Fruit fly (Drosophila melanogaster) whole organism, embryonic: Measurements from ENCODE around the gene Dr.
A peak's percentile ranks its signal among the peaks of the same experiment; 100 is the strongest.

ENCODE experiments used
- Atf-2 ChIP-seq: fragments of 200-800 bp; sonication (Bioruptor generic); optimal IDR thresholded peaks from 2 replicates; lab custom pipeline; 2016; ENCODE audit warnings: missing biosample characterization, missing genetic modification characterization
- Bteb2 ChIP-seq: fragments of 200-800 bp; sonication (Bioruptor generic); optimal IDR thresholded peaks from 2 replicates; lab custom pipeline; 2016; ENCODE audit warnings: missing biosample characterization, missing genetic modification characterization
- CG13123 ChIP-seq: fragments of 200-800 bp; sonication (Bioruptor generic); optimal IDR thresholded peaks from 2 replicates; lab custom pipeline; 2016; ENCODE audit warnings: missing biosample characterization, missing genetic modification characterization
- CG13296 ChIP-seq: fragments of 200-800 bp; sonication (Bioruptor generic); optimal IDR thresholded peaks from 3 replicates; lab custom pipeline; 2018; ENCODE audit warnings: missing biosample characterization, mild to moderate bottlenecking, missing genetic modification characterization
- CG14860 ChIP-seq: fragments of 200-800 bp; sonication (Bioruptor generic); IDR thresholded peaks from 3 replicates; pipeline ENCODE4 v1.3.6; 2022; ENCODE audit warnings: missing biosample characterization, missing genetic modification characterization; ENCODE audit not compliant: partially characterized antibody
- CG15479 ChIP-seq: fragments of 200-800 bp; sonication (Bioruptor generic); optimal IDR thresholded peaks from 3 replicates; lab custom pipeline; 2019; ENCODE audit warnings: missing biosample characterization, mild to moderate bottlenecking, missing genetic modification characterization, moderate library complexity
- CG2116 ChIP-seq: fragments of 200-800 bp; sonication (Bioruptor generic); optimal IDR thresholded peaks from 3 replicates; lab custom pipeline; 2018; ENCODE audit warnings: missing biosample characterization, mild to moderate bottlenecking, missing genetic modification characterization
- CG32767 ChIP-seq: fragments of 200-800 bp; sonication (Bioruptor generic); IDR thresholded peaks from 2 replicates; pipeline ENCODE4 v1.3.6; 2022; ENCODE audit warnings: missing biosample characterization, missing genetic modification characterization
- CG32772 ChIP-seq: fragments of 200-800 bp; sonication (Bioruptor generic); IDR thresholded peaks from 2 replicates; pipeline ENCODE4 v1.3.6; 2022; ENCODE audit warnings: missing biosample characterization, missing genetic modification characterization
- CG33213 ChIP-seq: fragments of 200-800 bp; sonication (Bioruptor generic); optimal IDR thresholded peaks from 3 replicates; lab custom pipeline; 2016; ENCODE audit warnings: missing biosample characterization, missing genetic modification characterization
- CG4707 ChIP-seq: fragments of 200-800 bp; sonication (Bioruptor generic); optimal IDR thresholded peaks from 2 replicates; lab custom pipeline; 2018; ENCODE audit warnings: missing biosample characterization, mild to moderate bottlenecking, missing genetic modification characterization, moderate library complexity
- CG6854 ChIP-seq: fragments of 200-800 bp; sonication (Bioruptor generic); optimal IDR thresholded peaks from 3 replicates; lab custom pipeline; 2017; ENCODE audit warnings: missing biosample characterization, mild to moderate bottlenecking, missing genetic modification characterization
- CG9215 ChIP-seq: fragments of 200-800 bp; sonication (Bioruptor generic); IDR thresholded peaks from 2 replicates; pipeline ENCODE4 v1.3.6; 2022; ENCODE audit warnings: missing biosample characterization, missing genetic modification characterization
- D ChIP-seq, 2 experiments: fragments of 200-800 bp in 1 of 2; fragments of >200 bp in 1 of 2; sonication (Bioruptor generic) in 1 of 2; optimal IDR thresholded peaks; 2 replicates in 1 of 2; 3 replicates in 1 of 2; lab custom pipeline; 2017; ENCODE audit warnings: mild to moderate bottlenecking in 1 of 2, missing biosample characterization in 1 of 2, missing genetic modification characterization in 1 of 2, missing genetic modification reagents in 1 of 2
- Elba2 ChIP-seq: fragments of 200-800 bp; sonication (Bioruptor generic); optimal IDR thresholded peaks from 3 replicates; lab custom pipeline; 2016; ENCODE audit warnings: missing biosample characterization, missing genetic modification characterization
- HLH3B ChIP-seq: fragments of 200-800 bp; sonication (Bioruptor generic); IDR thresholded peaks from 2 replicates; pipeline ENCODE4 v1.3.6; 2022; ENCODE audit warnings: missing biosample characterization, missing genetic modification characterization
- HLH54F ChIP-seq: fragments of 200-800 bp; sonication (Bioruptor generic); optimal IDR thresholded peaks from 3 replicates; lab custom pipeline; 2016; ENCODE audit warnings: missing biosample characterization, missing genetic modification characterization
- Hmx ChIP-seq: fragments of 200-800 bp; sonication (Bioruptor generic); optimal IDR thresholded peaks from 2 replicates; lab custom pipeline; 2016; ENCODE audit warnings: missing biosample characterization, missing genetic modification characterization
- Mrtf ChIP-seq: fragments of 200-800 bp; sonication (Bioruptor generic); IDR thresholded peaks from 3 replicates; pipeline ENCODE4 v1.3.6; 2022; ENCODE audit warnings: missing biosample characterization, missing genetic modification characterization
- Myb ChIP-seq: fragments of 200-800 bp; sonication (Bioruptor generic); optimal IDR thresholded peaks from 2 replicates; lab custom pipeline; 2016; ENCODE audit warnings: missing biosample characterization, missing genetic modification characterization
- abd-A ChIP-seq: fragments of 200-800 bp; sonication (Bioruptor generic); optimal IDR thresholded peaks from 3 replicates; lab custom pipeline; 2019; ENCODE audit warnings: missing biosample characterization, mild to moderate bottlenecking, missing genetic modification characterization, moderate library complexity
- ap ChIP-seq: fragments of 200-800 bp; sonication (Bioruptor generic); IDR thresholded peaks from 2 replicates; pipeline ENCODE4 v1.3.6; 2022; ENCODE audit warnings: missing biosample characterization, missing genetic modification characterization
- croc ChIP-seq: fragments of 200-800 bp; sonication (Bioruptor generic); conservative IDR thresholded peaks from 3 replicates; pipeline ENCODE4 v1.3.6; 2022; ENCODE audit warnings: missing biosample characterization, missing genetic modification characterization
- dan ChIP-seq: fragments of 200-800 bp; sonication (Bioruptor generic); IDR thresholded peaks from 2 replicates; pipeline ENCODE4 v1.3.6; 2022; ENCODE audit warnings: missing biosample characterization, missing genetic modification characterization
- fd3F ChIP-seq: fragments of 200-800 bp; sonication (Bioruptor generic); optimal IDR thresholded peaks from 2 replicates; lab custom pipeline; 2018; ENCODE audit warnings: missing biosample characterization, mild to moderate bottlenecking, missing genetic modification characterization, moderate library complexity
- gcm2 ChIP-seq: fragments of 200-800 bp; sonication (Bioruptor generic); optimal IDR thresholded peaks from 2 replicates; lab custom pipeline; 2016; ENCODE audit warnings: missing biosample characterization, missing genetic modification characterization
- her ChIP-seq: fragments of 200-800 bp; sonication (Bioruptor generic); optimal IDR thresholded peaks from 2 replicates; lab custom pipeline; 2016; ENCODE audit warnings: missing biosample characterization, missing genetic modification characterization
- hkb ChIP-seq, 2 experiments: fragments of 200-800 bp in 1 of 2; fragments of >200 bp in 1 of 2; sonication (Bioruptor generic) in 1 of 2; IDR thresholded peaks in 1 of 2; optimal IDR thresholded peaks in 1 of 2; 2 replicates each; pipeline versions ENCODE4 v1.3.6 to Lab custom; 2017 to 2022; ENCODE audit warnings: missing biosample characterization in 1 of 2, missing genetic modification characterization in 1 of 2
- lilli ChIP-seq: fragments of 200-800 bp; sonication (Bioruptor generic); optimal IDR thresholded peaks from 3 replicates; lab custom pipeline; 2016; ENCODE audit warnings: missing biosample characterization, missing genetic modification characterization
- pan ChIP-seq, 4 experiments: fragments of >200 bp in 3 of 4; fragments of 200-800 bp in 1 of 4; sonication (Bioruptor generic) in 1 of 4; optimal IDR thresholded peaks in 3 of 4; IDR thresholded peaks in 1 of 4; 2 replicates each; pipeline versions ENCODE4 v1.3.6 to Lab custom; 2017 to 2022; ENCODE audit warnings: missing biosample characterization in 2 of 4, missing genetic modification characterization in 2 of 4, mixed read lengths in 1 of 4
- pros ChIP-seq: fragments of 200-800 bp; sonication (Bioruptor generic); optimal IDR thresholded peaks from 3 replicates; lab custom pipeline; 2019; ENCODE audit warnings: missing biosample characterization, mild to moderate bottlenecking, missing genetic modification characterization, moderate library complexity
- pzg ChIP-seq: fragments of 200-800 bp; sonication (Bioruptor generic); optimal IDR thresholded peaks from 3 replicates; lab custom pipeline; 2018; ENCODE audit warnings: missing biosample characterization, mild to moderate bottlenecking, missing genetic modification characterization, moderate library complexity
- sna ChIP-seq: fragments of 200-800 bp; sonication (Bioruptor generic); IDR thresholded peaks from 2 replicates; pipeline ENCODE4 v1.3.6; 2022; ENCODE audit warnings: missing biosample characterization, missing genetic modification characterization; ENCODE audit not compliant: partially characterized antibody
- tap ChIP-seq: fragments of 200-800 bp; optimal IDR thresholded peaks from 3 replicates; lab custom pipeline; 2019; ENCODE audit warnings: missing biosample characterization, mild to moderate bottlenecking, missing genetic modification characterization, moderate library complexity
- trh ChIP-seq: fragments of 200-800 bp; sonication (Bioruptor generic); optimal IDR thresholded peaks from 2 replicates; lab custom pipeline; 2016; ENCODE audit warnings: missing biosample characterization, missing genetic modification characterization
- unc-4 ChIP-seq: fragments of 200-800 bp; sonication (Bioruptor generic); IDR thresholded peaks from 2 replicates; pipeline ENCODE4 v1.3.6; 2022; ENCODE audit warnings: missing biosample characterization, missing genetic modification characterization; ENCODE audit not compliant: partially characterized antibody
- zen2 ChIP-seq: fragments of 200-800 bp; sonication (Bioruptor generic); IDR thresholded peaks from 3 replicates; pipeline ENCODE4 v1.3.6; 2022; ENCODE audit warnings: missing biosample characterization, missing genetic modification characterization; ENCODE audit not compliant: partially characterized antibody

Gene Dr

dm6 chr3R:29566997-29567670 is 10.9 kb downstream of the Dr start (continued):
- TF ChIP-seq CG9215, result no peak
- peak; percentile 53 for TF ChIP-seq tap
- TF ChIP-seq pros (GFP tag; lab: Kevin White, UChicago), result no peak
- TF ChIP-seq CG32772, result peak; percentile 68
- TF ChIP-seq hkb (optimal IDR thresholded peaks at IDR 0.05; lab: Kevin White, UChicago), result no peak
- TF ChIP-seq hkb (GFP tag; IDR thresholded peaks at IDR 0.05; lab: Robert Waterston, UW), result peak; percentile 62; the same call in 1 of the 2 replicates
- TF ChIP-seq HLH54F, result no peak
- peak; percentile 46 for TF ChIP-seq CG33213 (GFP tag; lab: Kevin White, UChicago)
- TF ChIP-seq HLH3B (GFP tag; lab: Robert Waterston, UW), result peak; percentile 65
- no peak for TF ChIP-seq CG6854 (GFP tag; lab: Kevin White, UChicago)
- no peak for TF ChIP-seq her (GFP tag; lab: Kevin White, UChicago)
- TF ChIP-seq CG13296 (GFP tag; lab: Kevin White, UChicago), result peak; percentile 11
- no peak for TF ChIP-seq zen2 (GFP tag; lab: Robert Waterston, UW)
- no peak for TF ChIP-seq Hmx (GFP tag; lab: Kevin White, UChicago)
- TF ChIP-seq dan (GFP tag; lab: Robert Waterston, UW), result peak; percentile 64
- TF ChIP-seq Myb (GFP tag; lab: Kevin White, UChicago), result no peak
- TF ChIP-seq lilli (GFP tag; lab: Kevin White, UChicago), result peak; percentile 44
- TF ChIP-seq CG32767 (GFP tag; lab: Robert Waterston, UW), result 0 out of 2 replicates have a peak, but pooled peaks have one; percentile 29
- no peak for TF ChIP-seq D (optimal IDR thresholded peaks at IDR 0.05; lab: Kevin White, UChicago)
- TF ChIP-seq D (GFP tag; optimal IDR thresholded peaks at IDR 0.05; lab: Kevin White, UChicago), result peak; percentile 68
- TF ChIP-seq CG2116 (GFP tag; lab: Kevin White, UChicago), result peak; percentile 24
- TF ChIP-seq CG14860 (GFP tag; lab: Robert Waterston, UW), result no peak
- TF ChIP-seq gcm2 (GFP tag; lab: Kevin White, UChicago), result no peak
- TF ChIP-seq ap (GFP tag; lab: Robert Waterston, UW), result peak; percentile 56; the same call in 1 of the 2 replicates
- no peak for TF ChIP-seq CG13123 (GFP tag; lab: Kevin White, UChicago)
- TF ChIP-seq CG4707 (GFP tag; lab: Kevin White, UChicago), result no peak
- TF ChIP-seq Atf-2, result peak; percentile 41
- no peak for TF ChIP-seq sna (GFP tag; lab: Robert Waterston, UW)
- TF ChIP-seq croc (GFP tag; lab: Robert Waterston, UW), result peak; percentile 69
- TF ChIP-seq fd3F (GFP tag; lab: Kevin White, UChicago), result no peak
- no peak for TF ChIP-seq CG15479 (GFP tag; lab: Kevin White, UChicago)
- peak; percentile 46 for TF ChIP-seq Elba2 (GFP tag; lab: Kevin White, UChicago)
- TF ChIP-seq pzg (GFP tag; lab: Kevin White, UChicago), result no peak
- peak; percentile 18 for TF ChIP-seq trh (GFP tag; lab: Kevin White, UChicago)
- no peak for TF ChIP-seq pan (optimal IDR thresholded peaks at IDR 0.05; lab: Kevin White, UChicago)
- peak in 1 of 2 experiments; percentile 76 for TF ChIP-seq pan (GFP tag; optimal IDR thresholded peaks at IDR 0.05 in 1 of 2, IDR thresholded peaks at IDR 0.05 in 1 of 2)
- TF ChIP-seq abd-A (tag; lab: Kevin White, UChicago), result peak; percentile 77
- no peak for TF ChIP-seq Bteb2 (GFP tag; lab: Kevin White, UChicago)
- peak; percentile 30; the same call in 1 of the 3 replicates for TF ChIP-seq Mrtf (GFP tag; lab: Robert Waterston, UW)
- TF ChIP-seq unc-4 (GFP tag; lab: Robert Waterston, UW), result no peak
